Worm (Caenorhabditis elegans) whole organism, L4 larva: ENCODE results near the gene grd-4.

Experiments used
- F10B5.3 ChIP-seq: sonication (generic microtip); optimal IDR thresholded peaks from 2 replicates; lab custom pipeline; 2016; ENCODE audit warnings: mild to moderate bottlenecking, missing genetic modification characterization, missing compliant biosample characterization
- F26F4.8 ChIP-seq: fragments of 200-800 bp; sonication (Bioruptor generic); conservative IDR thresholded peaks from 2 replicates; pipeline ENCODE4 v1.3.6; 2022; ENCODE audit warnings: missing genetic modification characterization, missing compliant biosample characterization
- F44E2.7 ChIP-seq: fragments of 200-800 bp; sonication (Bioruptor generic); IDR thresholded peaks from 2 replicates; pipeline ENCODE4 v2.1.2; 2022; ENCODE audit warnings: missing genetic modification characterization, missing compliant biosample characterization
- F49E8.2 ChIP-seq: sonication (generic microtip); optimal IDR thresholded peaks from 2 replicates; lab custom pipeline; 2016; ENCODE audit warnings: missing compliant biosample characterization, mild to moderate bottlenecking, missing genetic modification characterization, borderline replicate concordance
- T20F7.1 ChIP-seq: fragments of 200-800 bp; sonication (Bioruptor generic); optimal IDR thresholded peaks from 2 replicates; lab custom pipeline; 2018; ENCODE audit warnings: mild to moderate bottlenecking, missing genetic modification characterization, missing compliant biosample characterization
- T26A8.4 ChIP-seq: fragments of 200-800 bp; sonication (Bioruptor generic); IDR thresholded peaks from 2 replicates; pipeline ENCODE4 v1.3.6; 2022; ENCODE audit warnings: missing genetic modification characterization, missing compliant biosample characterization
- Y5F2A.4 ChIP-seq: fragments of 200-800 bp; sonication (Bioruptor generic); optimal IDR thresholded peaks from 2 replicates; lab custom pipeline; 2018; ENCODE audit warnings: mild to moderate bottlenecking, missing genetic modification characterization, missing compliant biosample characterization
- aha-1 ChIP-seq: fragments of 150-350 bp; peaks from one replicate; lab custom pipeline; 2014; ENCODE audit warnings: missing biosample characterization, missing genetic modification characterization
- ama-1 ChIP-seq: fragments of 150-350 bp; optimal IDR thresholded peaks from 2 replicates; lab custom pipeline; 2014; ENCODE audit warnings: inconsistent platforms, mixed read lengths
- arid-1 ChIP-seq: fragments of 200-800 bp; sonication (Bioruptor generic); conservative IDR thresholded peaks from 2 replicates; pipeline ENCODE4 v1.3.6; 2022; ENCODE audit warnings: missing genetic modification reagents, missing genetic modification characterization, missing compliant biosample characterization
- ceh-28 ChIP-seq: fragments of 150-350 bp; optimal IDR thresholded peaks from 2 replicates; lab custom pipeline; 2014; ENCODE audit warnings: missing biosample characterization, missing genetic modification reagents, missing genetic modification characterization
- ceh-82 ChIP-seq: sonication (generic microtip); optimal IDR thresholded peaks from 2 replicates; lab custom pipeline; 2017; ENCODE audit warnings: missing biosample characterization, missing genetic modification characterization
- ces-1 ChIP-seq: fragments of 150-350 bp; sonication (generic microtip); optimal IDR thresholded peaks from 4 replicates; lab custom pipeline; 2014; ENCODE audit warnings: missing biosample characterization, missing genetic modification reagents, missing genetic modification characterization
- ctbp-1 ChIP-seq: fragments of 200-800 bp; sonication (Bioruptor generic); IDR thresholded peaks from 2 replicates; pipeline ENCODE4 v1.3.6; 2022; ENCODE audit warnings: missing genetic modification reagents, missing genetic modification characterization, missing compliant biosample characterization
- daf-19 ChIP-seq: fragments of 200-800 bp; sonication (Bioruptor generic); conservative IDR thresholded peaks from 2 replicates; pipeline ENCODE4 v1.3.6; 2022; ENCODE audit warnings: missing genetic modification characterization, missing compliant biosample characterization
- dmd-8 ChIP-seq: fragments of 200-800 bp; sonication (Bioruptor generic); IDR thresholded peaks from 2 replicates; pipeline ENCODE4 v1.3.6; 2022; ENCODE audit warnings: missing genetic modification characterization, missing compliant biosample characterization
- dve-1 ChIP-seq: sonication (generic microtip); optimal IDR thresholded peaks from 2 replicates; lab custom pipeline; 2017; ENCODE audit warnings: antibody characterized with exemption, mild to moderate bottlenecking, missing genetic modification characterization, missing compliant biosample characterization; ENCODE audit not compliant: insufficient read depth
- fkh-10 ChIP-seq: fragments of 150-350 bp; optimal IDR thresholded peaks from 2 replicates; lab custom pipeline; 2014; ENCODE audit warnings: missing biosample characterization, missing genetic modification reagents, missing genetic modification characterization
- gei-8 ChIP-seq: fragments of 200-800 bp; sonication (Bioruptor generic); optimal IDR thresholded peaks from 2 replicates; lab custom pipeline; 2018; ENCODE audit warnings: mild to moderate bottlenecking, missing genetic modification characterization, missing compliant biosample characterization
- hlh-11 ChIP-seq: fragments of 200-800 bp; sonication (Bioruptor generic); optimal IDR thresholded peaks from 2 replicates; lab custom pipeline; 2018; ENCODE audit warnings: mild to moderate bottlenecking, missing genetic modification characterization, missing compliant biosample characterization
- hlh-30 ChIP-seq: sonication (generic microtip); optimal IDR thresholded peaks from 2 replicates; lab custom pipeline; 2017; ENCODE audit warnings: antibody characterized with exemption, mild to moderate bottlenecking, missing genetic modification characterization, missing compliant biosample characterization; ENCODE audit not compliant: insufficient read depth
- lin-15B ChIP-seq: fragments of 150-350 bp; sonication (generic microtip); optimal IDR thresholded peaks from 3 replicates; lab custom pipeline; 2014; ENCODE audit warnings: missing biosample characterization, missing genetic modification characterization
- lin-38 ChIP-seq: fragments of 200-800 bp; sonication (Bioruptor generic); IDR thresholded peaks from 2 replicates; pipeline ENCODE4 v1.3.6; 2022; ENCODE audit warnings: missing genetic modification reagents, missing genetic modification characterization, missing compliant biosample characterization
- lsy-2 ChIP-seq, 2 experiments: fragments of 150-350 bp in 1 of 2; sonication (generic microtip) in 1 of 2; optimal IDR thresholded peaks; 2 replicates each; lab custom pipeline; 2014 to 2017; ENCODE audit warnings: missing biosample characterization in 2 of 2, missing genetic modification characterization in 2 of 2
- madf-5 ChIP-seq, 2 experiments: fragments of 200-800 bp; sonication (Bioruptor generic); IDR thresholded peaks; 2 replicates each; pipeline ENCODE4 v1.3.6; 2022; ENCODE audit warnings: missing compliant biosample characterization in 2 of 2, missing genetic modification characterization in 2 of 2
- madf-9 ChIP-seq: fragments of 200-800 bp; sonication (Bioruptor generic); conservative IDR thresholded peaks from 2 replicates; pipeline ENCODE4 v1.3.6; 2022; ENCODE audit warnings: missing genetic modification reagents, missing genetic modification characterization, missing compliant biosample characterization
- mdl-1 ChIP-seq, 2 experiments: fragments of 150-350 bp in 1 of 2; sonication (generic microtip) in 1 of 2; optimal IDR thresholded peaks; 2 replicates each; lab custom pipeline; 2014 to 2017; ENCODE audit warnings: missing biosample characterization in 2 of 2, missing genetic modification characterization in 2 of 2
- mep-1 ChIP-seq: fragments of 150-350 bp; sonication (generic microtip); optimal IDR thresholded peaks from 3 replicates; lab custom pipeline; 2014; ENCODE audit warnings: missing biosample characterization, missing genetic modification characterization
- mxl-2 ChIP-seq: fragments of 200-800 bp; sonication (Bioruptor generic); conservative IDR thresholded peaks from 2 replicates; pipeline ENCODE4 v1.3.6; 2022; ENCODE audit warnings: missing genetic modification reagents, missing genetic modification characterization, missing compliant biosample characterization
- mxl-3 ChIP-seq: fragments of 200-800 bp; sonication (Bioruptor generic); optimal IDR thresholded peaks from 2 replicates; lab custom pipeline; 2018; ENCODE audit warnings: mild to moderate bottlenecking, missing genetic modification characterization, missing compliant biosample characterization
- nhr-25 ChIP-seq: sonication (generic microtip); optimal IDR thresholded peaks from 2 replicates; lab custom pipeline; 2017; ENCODE audit warnings: missing genetic modification characterization, mild to moderate bottlenecking, missing compliant biosample characterization, antibody characterized with exemption, moderate library complexity, borderline replicate concordance; ENCODE audit not compliant: insufficient read depth
- nhr-28 ChIP-seq: fragments of 150-350 bp; optimal IDR thresholded peaks from 2 replicates; lab custom pipeline; 2014; ENCODE audit warnings: missing biosample characterization, missing genetic modification characterization
- nhr-48 ChIP-seq: sonication (generic microtip); optimal IDR thresholded peaks from 2 replicates; lab custom pipeline; 2016; ENCODE audit warnings: mild to moderate bottlenecking, missing genetic modification characterization, missing compliant biosample characterization
- nhr-6 ChIP-seq: fragments of 150-350 bp; optimal IDR thresholded peaks from 2 replicates; lab custom pipeline; 2014; ENCODE audit warnings: missing biosample characterization, missing genetic modification characterization
- nhr-76 ChIP-seq: fragments of 150-350 bp; optimal IDR thresholded peaks from 2 replicates; lab custom pipeline; 2014; ENCODE audit warnings: missing biosample characterization, missing genetic modification characterization
- php-3 ChIP-seq: fragments of 200-800 bp; sonication (Bioruptor generic); IDR thresholded peaks from 2 replicates; pipeline ENCODE4 v1.3.6; 2022; ENCODE audit warnings: missing genetic modification reagents, missing genetic modification characterization, missing compliant biosample characterization
- pqm-1 ChIP-seq: sonication (generic microtip); optimal IDR thresholded peaks from 2 replicates; lab custom pipeline; 2017; ENCODE audit warnings: missing biosample characterization, missing genetic modification characterization
- set-16 ChIP-seq: fragments of 200-800 bp; sonication (Bioruptor generic); IDR thresholded peaks from 2 replicates; pipeline ENCODE4 v1.3.6; 2022; ENCODE audit warnings: missing genetic modification reagents, missing genetic modification characterization, missing compliant biosample characterization
- unc-62 ChIP-seq, 3 experiments: fragments of 150-350 bp in 1 of 3; sonication (generic microtip); optimal IDR thresholded peaks in 2 of 3; peaks in 1 of 3; 1 replicate in 1 of 3; 2 replicates in 2 of 3; lab custom pipeline; 2014 to 2017; ENCODE audit warnings: missing biosample characterization in 3 of 3, missing genetic modification characterization in 3 of 3, missing genetic modification reagents in 3 of 3, missing genotype in 1 of 3
- zfp-2 ChIP-seq: sonication (generic microtip); optimal IDR thresholded peaks from 2 replicates; lab custom pipeline; 2016; ENCODE audit warnings: mild to moderate bottlenecking, missing genetic modification characterization, missing compliant biosample characterization
- ztf-11 ChIP-seq: fragments of 150-350 bp; optimal IDR thresholded peaks from 2 replicates; lab custom pipeline; 2014; ENCODE audit warnings: missing biosample characterization, missing genetic modification characterization

grd-4 gene

ce11 chrX:8481716-8482115 is 19.3 kb upstream of the grd-4 start (continued):
- TF ChIP-seq ces-1 (GFP tag; lab: Kevin White, UChicago) (no peak), ama-1 (lab: Kevin White, UChicago) (no peak), F49E8.2 (tag; lab: Kevin White, UChicago) (no peak), Y5F2A.4 (GFP tag; lab: Kevin White, UChicago) (no peak), lin-38 (GFP tag; lab: Robert Waterston, UW) (no peak), set-16 (GFP tag; lab: Robert Waterston, UW) (no peak), hlh-11 (tag; lab: Kevin White, UChicago) (peak; percentile 15), gei-8 (GFP tag; lab: Kevin White, UChicago) (no peak), madf-5 (GFP tag; IDR thresholded peaks at IDR 0.05; lab: Robert Waterston, UW) (no peak), mxl-2 (no peak)

ce11 chrX:8483951-8484350 is 17.1 kb upstream of the grd-4 start:
- TF ChIP-seq lin-15B (tag; lab: Kevin White, UChicago) (no peak), aha-1 (tag; lab: Kevin White, UChicago) (peak; percentile 92), arid-1 (GFP tag; lab: Robert Waterston, UW) (no peak)

- TF ChIP-seq ztf-11 (tag; lab: Kevin White, UChicago) = no peak
- peak; percentile 33 for TF ChIP-seq mxl-3 (GFP tag; lab: Kevin White, UChicago)
- peak; percentile 52 for TF ChIP-seq nhr-28 (tag; lab: Kevin White, UChicago)
- TF ChIP-seq mdl-1 (tag; optimal IDR thresholded peaks at IDR 0.05; lab: Kevin White, UChicago) = peak in 1 of 2 experiments; percentile 52
- peak; percentile 62 for TF ChIP-seq nhr-48 (tag; lab: Kevin White, UChicago)
- no peak for TF ChIP-seq lin-15B (tag; lab: Kevin White, UChicago)
Observed at ce11 chrX:8485392-8485791, 15.6 kb upstream of the grd-4 start.

ce11 chrX:8489415-8489814 is 11.6 kb upstream of the grd-4 start:
- TF ChIP-seq F26F4.8 (GFP tag; lab: Robert Waterston, UW) = no peak
- peak; percentile 52 for TF ChIP-seq aha-1 (tag; lab: Kevin White, UChicago)
- no peak for TF ChIP-seq ceh-82 (tag; lab: Kevin White, UChicago)
- TF ChIP-seq unc-62 (GFP tag; optimal IDR thresholded peaks at IDR 0.05 in 1 of 2; lab: Kevin White, UChicago) = peak in 1 of 2 experiments; percentile 92
- TF ChIP-seq unc-62 (tag; optimal IDR thresholded peaks at IDR 0.05; lab: Kevin White, UChicago) = no peak
- TF ChIP-seq php-3 = no peak
- no peak for TF ChIP-seq zfp-2 (tag; lab: Kevin White, UChicago)
- TF ChIP-seq lsy-2 (tag; optimal IDR thresholded peaks at IDR 0.05; lab: Kevin White, UChicago) = no peak
- no peak for TF ChIP-seq madf-5 (GFP tag; IDR thresholded peaks at IDR 0.05; lab: Robert Waterston, UW)
- TF ChIP-seq, all 104 proteins: peak for 2

- TF ChIP-seq dmd-8 (GFP tag; lab: Robert Waterston, UW) (no peak), F44E2.7 (GFP tag; lab: Robert Waterston, UW) (no peak), nhr-25 (no peak), ceh-28 (tag; lab: Kevin White, UChicago) (no peak), fkh-10 (GFP tag; lab: Kevin White, UChicago) (peak; percentile 87), ctbp-1 (GFP tag; lab: Robert Waterston, UW) (0 out of 2 replicates have a peak, but pooled peaks have one; percentile 30), madf-5 (GFP tag; IDR thresholded peaks at IDR 0.05; lab: Robert Waterston, UW) (no peak)
Observed at ce11 chrX:8489886-8490285, 11.1 kb upstream of the grd-4 start.

ce11 chrX:8492750-8493149 is 8.3 kb upstream of the grd-4 start:
- peak; percentile 19 for TF ChIP-seq pqm-1
- peak; percentile 11 for TF ChIP-seq hlh-30
- TF ChIP-seq T26A8.4 (GFP tag; lab: Robert Waterston, UW) = no peak
- no peak for TF ChIP-seq ctbp-1 (GFP tag; lab: Robert Waterston, UW)
- TF ChIP-seq T20F7.1 (GFP tag; lab: Kevin White, UChicago) = no peak
- TF ChIP-seq fkh-10 (GFP tag; lab: Kevin White, UChicago) = no peak
- no peak for TF ChIP-seq nhr-76
- no peak for TF ChIP-seq mep-1
- no peak for TF ChIP-seq F10B5.3 (tag; lab: Kevin White, UChicago)
- TF ChIP-seq madf-9 = no peak
- peak; percentile 26 for TF ChIP-seq dve-1 (tag; lab: Kevin White, UChicago)
- no peak for TF ChIP-seq nhr-6 (tag; lab: Kevin White, UChicago)
- peak; percentile 71 for TF ChIP-seq nhr-28 (tag; lab: Kevin White, UChicago)
- no peak for TF ChIP-seq lsy-2 (tag; optimal IDR thresholded peaks at IDR 0.05; lab: Kevin White, UChicago)
- TF ChIP-seq daf-19 (GFP tag; lab: Robert Waterston, UW) = no peak
- no peak for TF ChIP-seq nhr-48 (tag; lab: Kevin White, UChicago)
